Fruit fly (Drosophila melanogaster) whole organism, embryonic: Measurements from ENCODE around the gene anox.

Experiments
- C15 ChIP-seq: fragments of 200-800 bp; sonication (Bioruptor generic); IDR thresholded peaks from 3 replicates; pipeline ENCODE4 v1.3.6; 2022; ENCODE audit warnings: missing biosample characterization, missing genetic modification characterization
- CG1024 ChIP-seq: fragments of 200-800 bp; sonication (Bioruptor generic); IDR thresholded peaks from 2 replicates; pipeline ENCODE4 v1.3.6; 2022; ENCODE audit warnings: missing biosample characterization, missing genetic modification characterization
- CG10267 ChIP-seq: fragments of 200-800 bp; sonication (Bioruptor generic); optimal IDR thresholded peaks from 2 replicates; lab custom pipeline; 2018; ENCODE audit warnings: missing biosample characterization, mild to moderate bottlenecking, missing genetic modification characterization, moderate library complexity
- CG10959 ChIP-seq: fragments of 200-800 bp; sonication (Bioruptor generic); IDR thresholded peaks from 2 replicates; pipeline ENCODE4 v1.3.6; 2022; ENCODE audit warnings: missing biosample characterization, missing genetic modification characterization
- CG11093 ChIP-seq: fragments of 200-800 bp; sonication (Bioruptor generic); IDR thresholded peaks from 3 replicates; pipeline ENCODE4 v1.3.6; 2022; ENCODE audit warnings: missing biosample characterization, missing genetic modification characterization
- CG12659 ChIP-seq: fragments of 200-800 bp; sonication (Bioruptor generic); optimal IDR thresholded peaks from 3 replicates; lab custom pipeline; 2017; ENCODE audit warnings: mild to moderate bottlenecking, missing biosample characterization, missing genetic modification reagents, missing genetic modification characterization
- CG12744 ChIP-seq: fragments of 200-800 bp; sonication (Bioruptor generic); optimal IDR thresholded peaks from 2 replicates; lab custom pipeline; 2016; ENCODE audit warnings: missing biosample characterization, missing genetic modification characterization
- CG13123 ChIP-seq: fragments of 200-800 bp; sonication (Bioruptor generic); optimal IDR thresholded peaks from 2 replicates; lab custom pipeline; 2016; ENCODE audit warnings: missing biosample characterization, missing genetic modification characterization
- CG14860 ChIP-seq: fragments of 200-800 bp; sonication (Bioruptor generic); IDR thresholded peaks from 3 replicates; pipeline ENCODE4 v1.3.6; 2022; ENCODE audit warnings: missing biosample characterization, missing genetic modification characterization; ENCODE audit not compliant: partially characterized antibody
- CG15479 ChIP-seq: fragments of 200-800 bp; sonication (Bioruptor generic); optimal IDR thresholded peaks from 3 replicates; lab custom pipeline; 2019; ENCODE audit warnings: missing biosample characterization, mild to moderate bottlenecking, missing genetic modification characterization, moderate library complexity
- CG1603 ChIP-seq: fragments of 200-800 bp; sonication (Bioruptor generic); optimal IDR thresholded peaks from 2 replicates; lab custom pipeline; 2019; ENCODE audit warnings: missing biosample characterization, mild to moderate bottlenecking, missing genetic modification characterization, moderate library complexity
- CG17385 ChIP-seq: fragments of 200-800 bp; sonication (Bioruptor generic); optimal IDR thresholded peaks from 3 replicates; lab custom pipeline; 2018; ENCODE audit warnings: missing biosample characterization, mild to moderate bottlenecking, missing genetic modification characterization
- CG17612 ChIP-seq: fragments of 200-800 bp; sonication (Bioruptor generic); IDR thresholded peaks from 2 replicates; pipeline ENCODE4 v1.3.6; 2022; ENCODE audit warnings: missing biosample characterization, missing genetic modification characterization
- CG4360 ChIP-seq: fragments of 200-800 bp; sonication (Bioruptor generic); IDR thresholded peaks from 2 replicates; pipeline ENCODE4 v1.3.6; 2022; ENCODE audit warnings: missing biosample characterization, missing genetic modification characterization
- CG6272 ChIP-seq: fragments of 200-800 bp; sonication (Bioruptor generic); IDR thresholded peaks from 2 replicates; pipeline ENCODE4 v1.3.6; 2022; ENCODE audit warnings: missing biosample characterization, missing genetic modification characterization
- CG7372 ChIP-seq: fragments of 200-800 bp; sonication (Bioruptor generic); IDR thresholded peaks from 2 replicates; pipeline ENCODE4 v1.3.6; 2022; ENCODE audit warnings: missing biosample characterization, missing genetic modification characterization
- CG9609 ChIP-seq: fragments of 200-800 bp; sonication (Bioruptor generic); optimal IDR thresholded peaks from 3 replicates; lab custom pipeline; 2016; ENCODE audit warnings: missing biosample characterization, missing genetic modification characterization
- Camta ChIP-seq: fragments of 200-800 bp; sonication (Bioruptor generic); optimal IDR thresholded peaks from 2 replicates; lab custom pipeline; 2016; ENCODE audit warnings: missing biosample characterization, missing genetic modification characterization
- CrebB ChIP-seq: fragments of 200-800 bp; sonication (Bioruptor generic); optimal IDR thresholded peaks from 3 replicates; lab custom pipeline; 2018; ENCODE audit warnings: missing biosample characterization, mild to moderate bottlenecking, missing genetic modification characterization
- Deaf1 ChIP-seq: fragments of 200-800 bp; optimal IDR thresholded peaks from 3 replicates; lab custom pipeline; 2019; ENCODE audit warnings: missing biosample characterization, mild to moderate bottlenecking, missing genetic modification characterization, moderate library complexity
- Dfd ChIP-seq, 2 experiments: fragments of >200 bp; optimal IDR thresholded peaks; 2 replicates each; lab custom pipeline; 2017; ENCODE audit warnings: missing biosample characterization in 2 of 2, missing genetic modification characterization in 2 of 2
- Dref ChIP-seq: fragments of 200-800 bp; sonication (Bioruptor generic); IDR thresholded peaks from 2 replicates; pipeline ENCODE4 v1.3.6; 2022; ENCODE audit warnings: missing biosample characterization, missing genetic modification characterization
- Eip74EF ChIP-seq, 2 experiments: fragments of 200-800 bp in 1 of 2; fragments of >200 bp in 1 of 2; sonication (Bioruptor generic) in 1 of 2; optimal IDR thresholded peaks; 2 replicates each; lab custom pipeline; 2017 to 2019; ENCODE audit warnings: missing biosample characterization in 2 of 2, missing genetic modification characterization in 2 of 2, mild to moderate bottlenecking in 1 of 2, moderate library complexity in 1 of 2
- Ets65A ChIP-seq: fragments of 200-800 bp; sonication (Bioruptor generic); peaks from one replicate; lab custom pipeline; 2016; ENCODE audit warnings: missing biosample characterization, missing genetic modification characterization
- Hey ChIP-seq: fragments of 200-800 bp; sonication (Bioruptor generic); optimal IDR thresholded peaks from 3 replicates; lab custom pipeline; 2018; ENCODE audit warnings: missing biosample characterization, mild to moderate bottlenecking, missing genetic modification characterization
- bbx ChIP-seq: fragments of 200-800 bp; sonication (Bioruptor generic); IDR thresholded peaks from 2 replicates; pipeline ENCODE4 v1.3.6; 2022; ENCODE audit warnings: missing biosample characterization, missing genetic modification characterization; ENCODE audit not compliant: partially characterized antibody
- cas ChIP-seq: fragments of 200-800 bp; sonication (Bioruptor generic); IDR thresholded peaks from 2 replicates; pipeline ENCODE4 v1.3.6; 2022; ENCODE audit warnings: missing biosample characterization, missing genetic modification characterization
- cg ChIP-seq: fragments of 200-800 bp; sonication (Bioruptor generic); optimal IDR thresholded peaks from 3 replicates; lab custom pipeline; 2019; ENCODE audit warnings: missing biosample characterization, mild to moderate bottlenecking, missing genetic modification characterization, moderate library complexity
- chinmo ChIP-seq: fragments of 200-800 bp; sonication (Bioruptor generic); IDR thresholded peaks from 4 replicates; pipeline ENCODE4 v1.3.6; 2022; ENCODE audit warnings: missing biosample characterization, missing genetic modification characterization; ENCODE audit not compliant: partially characterized antibody
- crc ChIP-seq: fragments of 200-800 bp; sonication (Bioruptor generic); optimal IDR thresholded peaks from 2 replicates; lab custom pipeline; 2016; ENCODE audit warnings: missing biosample characterization, missing genetic modification characterization
- crol ChIP-seq: fragments of 200-800 bp; sonication (Bioruptor generic); IDR thresholded peaks from 2 replicates; pipeline ENCODE4 v1.3.6; 2022; ENCODE audit warnings: missing biosample characterization, missing genetic modification characterization
- dm ChIP-seq: fragments of 200-800 bp; sonication (Bioruptor generic); optimal IDR thresholded peaks from 3 replicates; lab custom pipeline; 2016; ENCODE audit warnings: missing biosample characterization, missing genetic modification characterization
- dmrt99B ChIP-seq: fragments of 200-800 bp; sonication (Bioruptor generic); optimal IDR thresholded peaks from 2 replicates; lab custom pipeline; 2018; ENCODE audit warnings: missing biosample characterization, mild to moderate bottlenecking, missing genetic modification characterization, moderate library complexity
- dysf ChIP-seq: fragments of 200-800 bp; sonication (Bioruptor generic); IDR thresholded peaks from 3 replicates; pipeline ENCODE4 v1.3.6; 2022; ENCODE audit warnings: missing biosample characterization, missing genetic modification characterization
- fd3F ChIP-seq: fragments of 200-800 bp; sonication (Bioruptor generic); optimal IDR thresholded peaks from 2 replicates; lab custom pipeline; 2018; ENCODE audit warnings: missing biosample characterization, mild to moderate bottlenecking, missing genetic modification characterization, moderate library complexity
- fru ChIP-seq: fragments of >200 bp; optimal IDR thresholded peaks from 2 replicates; lab custom pipeline; 2017
- grn ChIP-seq: fragments of 200-800 bp; sonication (Bioruptor generic); optimal IDR thresholded peaks from 3 replicates; lab custom pipeline; 2017; ENCODE audit warnings: missing biosample characterization, missing genetic modification characterization
- h ChIP-seq: fragments of >200 bp; optimal IDR thresholded peaks from 2 replicates; lab custom pipeline; 2017
- ken ChIP-seq: fragments of 200-800 bp; sonication (Bioruptor generic); IDR thresholded peaks from 3 replicates; pipeline ENCODE4 v1.3.6; 2022; ENCODE audit warnings: missing biosample characterization, missing genetic modification characterization
- lola ChIP-seq, 3 experiments: fragments of >200 bp in 2 of 3; fragments of 200-800 bp in 1 of 3; sonication (Bioruptor generic) in 1 of 3; optimal IDR thresholded peaks; 2 replicates each; lab custom pipeline; 2017 to 2019; ENCODE audit warnings: missing biosample characterization in 3 of 3, missing genetic modification characterization in 3 of 3, mild to moderate bottlenecking in 1 of 3, moderate library complexity in 1 of 3
- nerfin-2 ChIP-seq: fragments of 200-800 bp; sonication (Bioruptor generic); IDR thresholded peaks from 2 replicates; pipeline ENCODE4 v1.3.6; 2022; ENCODE audit warnings: missing biosample characterization, missing genetic modification characterization; ENCODE audit not compliant: partially characterized antibody
- nom ChIP-seq: fragments of 200-800 bp; sonication (Bioruptor generic); optimal IDR thresholded peaks from 2 replicates; lab custom pipeline; 2017; ENCODE audit warnings: missing biosample characterization, missing genetic modification characterization, mild to moderate bottlenecking, moderate library complexity, missing genetic modification reagents
- onecut ChIP-seq: fragments of 200-800 bp; sonication (Bioruptor generic); IDR thresholded peaks from 2 replicates; pipeline ENCODE4 v1.3.6; 2022; ENCODE audit warnings: missing biosample characterization, missing genetic modification characterization
- schlank ChIP-seq: fragments of 200-800 bp; sonication (Bioruptor generic); optimal IDR thresholded peaks from 2 replicates; lab custom pipeline; 2018; ENCODE audit warnings: missing biosample characterization, mild to moderate bottlenecking, missing genetic modification characterization
- shn ChIP-seq: fragments of 200-800 bp; sonication (Bioruptor generic); optimal IDR thresholded peaks from 3 replicates; lab custom pipeline; 2016; ENCODE audit warnings: missing biosample characterization, missing genetic modification characterization
- slbo ChIP-seq: fragments of 200-800 bp; sonication (Bioruptor generic); IDR thresholded peaks from 2 replicates; pipeline ENCODE4 v1.3.6; 2022; ENCODE audit warnings: missing biosample characterization, missing genetic modification characterization
- sqz ChIP-seq: fragments of 200-800 bp; sonication (Bioruptor generic); optimal IDR thresholded peaks from 3 replicates; lab custom pipeline; 2018; ENCODE audit warnings: missing biosample characterization, mild to moderate bottlenecking, missing genetic modification characterization
- tin ChIP-seq: fragments of 200-800 bp; sonication (Bioruptor generic); optimal IDR thresholded peaks from 3 replicates; lab custom pipeline; 2016; ENCODE audit warnings: missing biosample characterization, missing genetic modification characterization
- vnd ChIP-seq: fragments of 200-800 bp; sonication (Bioruptor generic); IDR thresholded peaks from 3 replicates; pipeline ENCODE4 v1.3.6; 2022; ENCODE audit warnings: missing biosample characterization, missing genetic modification characterization; ENCODE audit not compliant: partially characterized antibody
- yki ChIP-seq: fragments of >200 bp; optimal IDR thresholded peaks from 3 replicates; lab custom pipeline; 2018

Gene anox

dm6 chrX:21323171-21323695, 4.1 kb upstream of the anox start:
- TF ChIP-seq lola (GFP tag; optimal IDR thresholded peaks at IDR 0.05; lab: Kevin White, UChicago) = peak in 1 of 3 experiments; percentile 5
- no peak for TF ChIP-seq dm
- no peak for TF ChIP-seq CG10959 (GFP tag; lab: Robert Waterston, UW)
- TF ChIP-seq Dref (GFP tag; lab: Robert Waterston, UW) = peak; percentile 45
- no peak for TF ChIP-seq yki (lab: Kevin White, UChicago)
- no peak for TF ChIP-seq ken
- TF ChIP-seq crc (GFP tag; lab: Kevin White, UChicago) = no peak
- peak; percentile 81 for TF ChIP-seq onecut (GFP tag; lab: Robert Waterston, UW)
- no peak for TF ChIP-seq Camta (GFP tag; lab: Kevin White, UChicago)
- peak; percentile 4 for TF ChIP-seq nom (GFP tag; lab: Kevin White, UChicago)
- no peak for TF ChIP-seq schlank (tag; lab: Kevin White, UChicago)
- peak; percentile 21 for TF ChIP-seq sqz (GFP tag; lab: Kevin White, UChicago)
- no peak for TF ChIP-seq dysf (GFP tag; lab: Robert Waterston, UW)
- no peak for TF ChIP-seq CG9609 (GFP tag; lab: Kevin White, UChicago)
- TF ChIP-seq CG15479 (GFP tag; lab: Kevin White, UChicago) = no peak
- no peak for TF ChIP-seq nerfin-2 (GFP tag; lab: Robert Waterston, UW)
- TF ChIP-seq dmrt99B (tag; lab: Kevin White, UChicago) = no peak
- peak; percentile 82 for TF ChIP-seq CG17385 (GFP tag; lab: Kevin White, UChicago)
- TF ChIP-seq crol (GFP tag; lab: Robert Waterston, UW) = 0 out of 2 replicates have a peak, but pooled peaks have one; percentile 12
- peak in 1 of 2 experiments; percentile 66 for TF ChIP-seq Eip74EF (GFP tag; optimal IDR thresholded peaks at IDR 0.05; lab: Kevin White, UChicago)
- no peak for TF ChIP-seq CrebB
- TF ChIP-seq chinmo (GFP tag; lab: Robert Waterston, UW) = 0 out of 4 replicates have a peak, but pooled peaks have one; percentile 23
- no peak for TF ChIP-seq Ets65A (GFP tag; lab: Kevin White, UChicago)
- no peak for TF ChIP-seq C15
- TF ChIP-seq vnd = no peak
- peak; percentile 79 for TF ChIP-seq CG4360 (GFP tag; lab: Robert Waterston, UW)
- peak; percentile 70 for TF ChIP-seq cg
- no peak for TF ChIP-seq CG1024 (GFP tag; lab: Robert Waterston, UW)
- no peak for TF ChIP-seq CG17612 (GFP tag; lab: Robert Waterston, UW)
- TF ChIP-seq CG10267 (tag; lab: Kevin White, UChicago) = no peak
- TF ChIP-seq Deaf1 = no peak
- TF ChIP-seq cas (GFP tag; lab: Robert Waterston, UW) = no peak

dm6 chrX:21322289-21322981, 3.3 kb upstream of the anox start:
- peak; percentile 16 for TF ChIP-seq tin (GFP tag; lab: Kevin White, UChicago)
- TF ChIP-seq shn (GFP tag; lab: Kevin White, UChicago) = no peak
- no peak for TF ChIP-seq ken
- no peak for TF ChIP-seq fru (lab: Kevin White, UChicago)
- peak; percentile 50; the same call in 1 of the 2 replicates for TF ChIP-seq CG7372 (GFP tag; lab: Robert Waterston, UW)
- no peak; the same call in 1 of the 2 replicates for TF ChIP-seq CG6272 (GFP tag; lab: Robert Waterston, UW)
- TF ChIP-seq CG14860 (GFP tag; lab: Robert Waterston, UW) = no peak
- no peak for TF ChIP-seq Dref (GFP tag; lab: Robert Waterston, UW)
- peak; percentile 43 for TF ChIP-seq crol (GFP tag; lab: Robert Waterston, UW)
- 0 out of 3 replicates have a peak, but pooled peaks have one; percentile 41 for TF ChIP-seq CG11093 (GFP tag; lab: Robert Waterston, UW)
- no peak for TF ChIP-seq bbx (GFP tag; lab: Robert Waterston, UW)
- TF ChIP-seq Dfd (GFP tag; optimal IDR thresholded peaks at IDR 0.05; lab: Kevin White, UChicago) = no peak
- no peak for TF ChIP-seq cas (GFP tag; lab: Robert Waterston, UW)
- peak; percentile 27; the same call in 1 of the 2 replicates for TF ChIP-seq slbo (GFP tag; lab: Robert Waterston, UW)
- TF ChIP-seq Hey (tag; lab: Kevin White, UChicago) = no peak
- no peak for TF ChIP-seq CG12659 (GFP tag; lab: Kevin White, UChicago)
- no peak for TF ChIP-seq CG12744
- TF ChIP-seq CG1603 (tag; lab: Kevin White, UChicago) = no peak
- TF ChIP-seq grn (GFP tag; lab: Kevin White, UChicago) = peak; percentile 32
- no peak for TF ChIP-seq CG13123
- no peak for TF ChIP-seq fd3F (GFP tag; lab: Kevin White, UChicago)
- no peak for TF ChIP-seq h (lab: Kevin White, UChicago)
